Worm (Caenorhabditis elegans): ENCODE results near the gene Y25C1A.6.
"Not testable (repeated sequence)": the region's sequence is repeated elsewhere in the genome, so short reads cannot be mapped to it uniquely, and the experiment has no call there.

DNA sequence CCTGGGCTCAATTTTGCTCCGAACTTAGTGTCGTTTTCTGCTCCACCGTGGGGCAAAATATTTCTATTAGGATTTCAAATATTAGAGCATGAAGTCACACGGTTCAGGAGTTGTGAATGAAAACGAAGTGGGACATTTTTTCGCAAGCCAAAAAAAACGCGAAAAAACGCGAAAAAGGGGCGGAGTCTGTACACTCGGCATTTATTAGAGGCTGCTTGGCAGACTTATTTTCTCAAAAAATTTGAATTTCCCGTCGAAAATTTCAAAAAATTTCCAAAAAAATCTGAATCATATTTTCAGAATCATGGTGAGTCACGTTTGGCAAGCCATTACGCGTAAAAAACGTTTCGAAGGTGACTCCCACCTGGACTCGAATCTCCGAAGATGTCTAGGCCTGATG lies 28.4 kb upstream of the Y25C1A.6 start, which contains the start of gene B0454.6:
- TF ChIP-seq hlh-30 (tag; optimal IDR thresholded peaks at IDR 0.05; ENCODE audit: insufficient read depth); mep-1 (tag; optimal IDR thresholded peaks at IDR 0.05); nhr-237 (tag; optimal IDR thresholded peaks at IDR 0.05); ztf-11 (tag; optimal IDR thresholded peaks at IDR 0.05); nhr-11 (tag; optimal IDR thresholded peaks at IDR 0.05); zip-11 (GFP tag; IDR thresholded peaks at IDR 0.05); lin-15B (tag; optimal IDR thresholded peaks at IDR 0.05); unc-62 (GFP tag; optimal IDR thresholded peaks at IDR 0.05 in 1 of 2); unc-62 (tag; optimal IDR thresholded peaks at IDR 0.05); aly-2 (tag; optimal IDR thresholded peaks at IDR 0.05); daf-8 (GFP tag; IDR thresholded peaks at IDR 0.05); tag-97 (GFP tag; IDR thresholded peaks at IDR 0.05); daf-12 (tag; optimal IDR thresholded peaks at IDR 0.05); unc-39 (tag; optimal IDR thresholded peaks at IDR 0.05): not testable (repeated sequence)
